Worm (Caenorhabditis elegans) whole organism, L1 larva: ENCODE data around the gene cmd-1.

Experiments
- C16A3.4 ChIP-seq: fragments of 150-350 bp; optimal IDR thresholded peaks from 2 replicates; lab custom pipeline; 2014; ENCODE audit warnings: missing biosample characterization, missing genetic modification characterization
- F16B12.6 ChIP-seq: fragments of 150-350 bp; optimal IDR thresholded peaks from 2 replicates; lab custom pipeline; 2014; ENCODE audit warnings: missing biosample characterization, missing genetic modification characterization
- aha-1 ChIP-seq: fragments of 150-350 bp; optimal IDR thresholded peaks from 2 replicates; lab custom pipeline; 2014; ENCODE audit warnings: missing biosample characterization, missing genetic modification characterization
- aly-2 ChIP-seq: fragments of 150-350 bp; optimal IDR thresholded peaks from 2 replicates; lab custom pipeline; 2014; ENCODE audit warnings: missing biosample characterization, missing genetic modification characterization
- ama-1 ChIP-seq: fragments of 150-350 bp; optimal IDR thresholded peaks from 2 replicates; lab custom pipeline; 2014
- blmp-1 ChIP-seq: fragments of 150-350 bp; optimal IDR thresholded peaks from 2 replicates; lab custom pipeline; 2014; ENCODE audit warnings: missing biosample characterization, missing genetic modification characterization
- ceh-8 ChIP-seq: fragments of 200-800 bp; sonication (Bioruptor generic); optimal IDR thresholded peaks from 2 replicates; lab custom pipeline; 2018; ENCODE audit warnings: mild to moderate bottlenecking, missing genetic modification characterization, moderate library complexity, missing compliant biosample characterization
- ceh-88 ChIP-seq: fragments of 200-800 bp; sonication (Bioruptor generic); IDR thresholded peaks from 2 replicates; pipeline ENCODE4 v1.3.6; 2022; ENCODE audit warnings: missing genetic modification characterization, missing compliant biosample characterization
- ceh-90 ChIP-seq: sonication (generic microtip); optimal IDR thresholded peaks from 2 replicates; lab custom pipeline; 2016; ENCODE audit warnings: missing genetic modification characterization, missing compliant biosample characterization
- efl-3 ChIP-seq: fragments of 200-800 bp; sonication (Bioruptor generic); optimal IDR thresholded peaks from 2 replicates; lab custom pipeline; 2018; ENCODE audit warnings: mild to moderate bottlenecking, missing genetic modification characterization, missing compliant biosample characterization
- egl-13 ChIP-seq: sonication (generic microtip); optimal IDR thresholded peaks from 2 replicates; lab custom pipeline; 2016; ENCODE audit warnings: missing genotype, missing genetic modification reagents, missing genetic modification characterization, missing compliant biosample characterization
- elt-2 ChIP-seq: sonication (generic microtip); optimal IDR thresholded peaks from 2 replicates; lab custom pipeline; 2016; ENCODE audit warnings: missing genetic modification characterization, mild to moderate bottlenecking, inconsistent platforms, missing compliant biosample characterization, missing genetic modification reagents
- elt-3 ChIP-seq, 6 experiments: fragments of 150-350 bp in 1 of 6; sonication (generic microtip); optimal IDR thresholded peaks; 2 replicates each; lab custom pipeline; 2017 to 2018; ENCODE audit warnings: missing biosample characterization in 6 of 6, missing genetic modification characterization in 6 of 6, inconsistent platforms in 1 of 6
- ets-5 ChIP-seq: fragments of 200-800 bp; sonication (Bioruptor generic); IDR thresholded peaks from 2 replicates; pipeline ENCODE4 v1.3.6; 2022; ENCODE audit warnings: missing genetic modification characterization, missing compliant biosample characterization
- fkh-10 ChIP-seq: sonication (generic microtip); optimal IDR thresholded peaks from 2 replicates; lab custom pipeline; 2017; ENCODE audit warnings: missing biosample characterization, missing genetic modification reagents, missing genetic modification characterization
- fkh-8 ChIP-seq: sonication (generic microtip); optimal IDR thresholded peaks from 2 replicates; lab custom pipeline; 2016; ENCODE audit warnings: mild to moderate bottlenecking, missing genetic modification characterization, missing compliant biosample characterization
- fos-1 ChIP-seq: fragments of 150-350 bp; optimal IDR thresholded peaks from 2 replicates; lab custom pipeline; 2014; ENCODE audit warnings: missing biosample characterization, missing genetic modification characterization
- grh-1 ChIP-seq: fragments of 200-800 bp; sonication (Bioruptor generic); IDR thresholded peaks from 2 replicates; pipeline ENCODE4 v1.3.6; 2022; ENCODE audit warnings: missing genetic modification reagents, missing genetic modification characterization, missing compliant biosample characterization
- hlh-17 ChIP-seq: fragments of 200-800 bp; sonication (Bioruptor generic); optimal IDR thresholded peaks from 2 replicates; lab custom pipeline; 2018; ENCODE audit warnings: missing genetic modification characterization, mild to moderate bottlenecking, missing compliant biosample characterization, moderate library complexity, borderline replicate concordance
- irx-1 ChIP-seq: sonication (generic microtip); optimal IDR thresholded peaks from 2 replicates; lab custom pipeline; 2016; ENCODE audit warnings: missing genetic modification characterization, missing compliant biosample characterization
- isw-1 ChIP-seq: fragments of 200-800 bp; sonication (Bioruptor generic); IDR thresholded peaks from 2 replicates; pipeline ENCODE4 v1.3.6; 2022; ENCODE audit warnings: missing genetic modification characterization, missing compliant biosample characterization
- jun-1 ChIP-seq: fragments of 150-350 bp; optimal IDR thresholded peaks from 2 replicates; lab custom pipeline; 2014; ENCODE audit warnings: missing biosample characterization, missing genetic modification reagents, missing genetic modification characterization
- lin-13 ChIP-seq: fragments of 150-350 bp; optimal IDR thresholded peaks from 2 replicates; lab custom pipeline; 2014; ENCODE audit warnings: missing biosample characterization, missing genetic modification reagents, missing genetic modification characterization
- lin-14 ChIP-seq: fragments of 200-800 bp; sonication (Bioruptor generic); optimal IDR thresholded peaks from 2 replicates; lab custom pipeline; 2018; ENCODE audit warnings: mild to moderate bottlenecking, missing genetic modification characterization, moderate library complexity, missing compliant biosample characterization
- lin-39 ChIP-seq: fragments of 150-350 bp; optimal IDR thresholded peaks from 2 replicates; lab custom pipeline; 2014; ENCODE audit warnings: missing biosample characterization, missing genetic modification reagents, missing genetic modification characterization
- lir-3 ChIP-seq: sonication (generic microtip); optimal IDR thresholded peaks from 2 replicates; lab custom pipeline; 2016; ENCODE audit warnings: mild to moderate bottlenecking, missing genetic modification characterization, moderate library complexity, missing compliant biosample characterization; ENCODE audit not compliant: poor library complexity
- lsy-2 ChIP-seq, 2 experiments: fragments of 150-350 bp; optimal IDR thresholded peaks; 2 replicates each; lab custom pipeline; 2014; ENCODE audit warnings: missing biosample characterization in 2 of 2, missing genetic modification characterization in 2 of 2
- mab-9 ChIP-seq: fragments of 200-800 bp; sonication (Bioruptor generic); IDR thresholded peaks from 2 replicates; pipeline ENCODE4 v1.3.6; 2022; ENCODE audit warnings: missing genetic modification reagents, missing genetic modification characterization, missing compliant biosample characterization
- mdl-1 ChIP-seq, 2 experiments: fragments of 150-350 bp; optimal IDR thresholded peaks; 2 replicates each; lab custom pipeline; 2014 to 2017; ENCODE audit warnings: missing biosample characterization in 2 of 2, missing genetic modification characterization in 2 of 2, inconsistent platforms in 1 of 2
- mep-1 ChIP-seq: fragments of 150-350 bp; optimal IDR thresholded peaks from 2 replicates; lab custom pipeline; 2014; ENCODE audit warnings: missing biosample characterization, missing genetic modification characterization
- nhr-11 ChIP-seq: fragments of 150-350 bp; optimal IDR thresholded peaks from 2 replicates; lab custom pipeline; 2014; ENCODE audit warnings: missing biosample characterization, missing genetic modification characterization
- nhr-12 ChIP-seq: sonication (generic microtip); optimal IDR thresholded peaks from 2 replicates; lab custom pipeline; 2017; ENCODE audit warnings: missing biosample characterization, missing genetic modification characterization
- nhr-20 ChIP-seq: sonication (generic microtip); optimal IDR thresholded peaks from 2 replicates; lab custom pipeline; 2016; ENCODE audit warnings: mild to moderate bottlenecking, missing genetic modification characterization, missing compliant biosample characterization
- nhr-237 ChIP-seq: fragments of 150-350 bp; optimal IDR thresholded peaks from 2 replicates; lab custom pipeline; 2014; ENCODE audit warnings: missing biosample characterization, missing genetic modification characterization
- nhr-28 ChIP-seq: fragments of 150-350 bp; optimal IDR thresholded peaks from 2 replicates; lab custom pipeline; 2014; ENCODE audit warnings: missing biosample characterization, missing genetic modification characterization
- nhr-76 ChIP-seq: sonication (generic microtip); optimal IDR thresholded peaks from 2 replicates; lab custom pipeline; 2017; ENCODE audit warnings: missing biosample characterization, missing genetic modification characterization
- nhr-77 ChIP-seq: fragments of 150-350 bp; optimal IDR thresholded peaks from 2 replicates; lab custom pipeline; 2014; ENCODE audit warnings: missing biosample characterization, missing genetic modification characterization
- nhr-84 ChIP-seq: sonication (generic microtip); optimal IDR thresholded peaks from 2 replicates; lab custom pipeline; 2017; ENCODE audit warnings: missing biosample characterization, missing genetic modification characterization
- nhr-85 ChIP-seq: sonication (generic microtip); peaks from one replicate; lab custom pipeline; 2016; ENCODE audit warnings: missing genetic modification characterization, inconsistent platforms, missing compliant biosample characterization
- pag-3 ChIP-seq: sonication (generic microtip); optimal IDR thresholded peaks from 2 replicates; lab custom pipeline; 2017; ENCODE audit warnings: missing genetic modification characterization, mild to moderate bottlenecking, missing compliant biosample characterization, antibody characterized with exemption, borderline replicate concordance; ENCODE audit not compliant: insufficient read depth
- pax-3 ChIP-seq: fragments of 200-800 bp; sonication (Bioruptor generic); optimal IDR thresholded peaks from 2 replicates; lab custom pipeline; 2018; ENCODE audit warnings: mild to moderate bottlenecking, missing genetic modification characterization, moderate library complexity, missing compliant biosample characterization
- pqm-1 ChIP-seq: sonication (generic microtip); optimal IDR thresholded peaks from 3 replicates; lab custom pipeline; 2017; ENCODE audit warnings: missing biosample characterization, missing genetic modification characterization
- rnt-1 ChIP-seq: sonication (generic microtip); optimal IDR thresholded peaks from 2 replicates; lab custom pipeline; 2016; ENCODE audit warnings: mild to moderate bottlenecking, missing genetic modification characterization, moderate library complexity, missing compliant biosample characterization
- skn-1 ChIP-seq: fragments of 150-350 bp; optimal IDR thresholded peaks from 2 replicates; lab custom pipeline; 2014; ENCODE audit warnings: missing biosample characterization, missing genetic modification characterization
- snpc-4 ChIP-seq: fragments of 150-350 bp; optimal IDR thresholded peaks from 2 replicates; lab custom pipeline; 2014; ENCODE audit warnings: missing biosample characterization, missing genetic modification characterization
- snu-23 ChIP-seq: sonication (generic microtip); optimal IDR thresholded peaks from 2 replicates; lab custom pipeline; 2016; ENCODE audit warnings: missing genetic modification characterization, missing compliant biosample characterization
- sptf-1 ChIP-seq: fragments of 150-350 bp; optimal IDR thresholded peaks from 2 replicates; lab custom pipeline; 2014; ENCODE audit warnings: missing biosample characterization, missing genetic modification characterization
- swsn-7 ChIP-seq: sonication (generic microtip); optimal IDR thresholded peaks from 2 replicates; lab custom pipeline; 2016; ENCODE audit warnings: missing genetic modification characterization, missing compliant biosample characterization
- tlp-1 ChIP-seq: fragments of 150-350 bp; optimal IDR thresholded peaks from 2 replicates; lab custom pipeline; 2014; ENCODE audit warnings: missing biosample characterization, missing genetic modification characterization
- unc-30 ChIP-seq: sonication (generic microtip); optimal IDR thresholded peaks from 2 replicates; lab custom pipeline; 2017; ENCODE audit warnings: missing biosample characterization, missing genetic modification characterization
- unc-62 ChIP-seq: fragments of 150-350 bp; optimal IDR thresholded peaks from 2 replicates; lab custom pipeline; 2014; ENCODE audit warnings: missing biosample characterization, missing genetic modification reagents, missing genetic modification characterization
- unc-86 ChIP-seq: sonication (generic microtip); optimal IDR thresholded peaks from 2 replicates; lab custom pipeline; 2016; ENCODE audit warnings: missing genetic modification characterization, missing compliant biosample characterization
- ztf-11 ChIP-seq, 2 experiments: sonication (generic microtip); optimal IDR thresholded peaks; 2 replicates each; lab custom pipeline; 2016 to 2017; ENCODE audit warnings: missing genetic modification characterization in 2 of 2, missing biosample characterization in 1 of 2, missing compliant biosample characterization in 1 of 2
- ztf-4 ChIP-seq: fragments of 150-350 bp; optimal IDR thresholded peaks from 2 replicates; lab custom pipeline; 2014; ENCODE audit warnings: missing biosample characterization, missing genetic modification characterization

Gene cmd-1

ce11 chrV:1151324-1151742 lies 4.7 kb upstream of the cmd-1 start (continued):
- TF ChIP-seq ztf-4 (peak; percentile 97), snpc-4 (tag; lab: Kevin White, UChicago) (peak; percentile 88), snu-23 (GFP tag; lab: Kevin White, UChicago) (peak; percentile 99), egl-13 (peak; percentile 100), pqm-1 (peak; percentile 53), nhr-20 (tag; lab: Kevin White, UChicago) (peak; percentile 99), nhr-237 (tag; lab: Kevin White, UChicago) (peak; percentile 95), nhr-84 (tag; lab: Kevin White, UChicago) (no peak), nhr-85 (tag; lab: Kevin White, UChicago) (peak; percentile 97), F16B12.6 (tag; lab: Kevin White, UChicago) (peak; percentile 56), hlh-17 (GFP tag; lab: Kevin White, UChicago) (peak; percentile 77), elt-3 (tag; optimal IDR thresholded peaks at IDR 0.05; lab: Kevin White, UChicago) (peak in 4 of 6 experiments; percentile 27 to 94 (median 79)), unc-30 (tag; lab: Kevin White, UChicago) (peak; percentile 77), nhr-77 (tag; lab: Kevin White, UChicago) (peak; percentile 97), ceh-90 (tag; lab: Kevin White, UChicago) (no peak), grh-1 (GFP tag; lab: Robert Waterston, UW) (peak; percentile 92), irx-1 (tag; lab: Kevin White, UChicago) (peak; percentile 97), elt-2 (tag; lab: Kevin White, UChicago) (peak; percentile 98), mdl-1 (tag; optimal IDR thresholded peaks at IDR 0.05; lab: Kevin White, UChicago) (peak; percentile 10 to 94), sptf-1 (tag; lab: Kevin White, UChicago) (no peak), blmp-1 (peak; percentile 82), ama-1 (no peak), efl-3 (peak; percentile 82), mab-9 (GFP tag; lab: Robert Waterston, UW) (peak; percentile 96), mep-1 (tag; lab: Kevin White, UChicago) (peak; percentile 97), pax-3 (tag; lab: Kevin White, UChicago) (peak; percentile 99), lir-3 (peak; percentile 88), nhr-11 (peak; percentile 97), ceh-88 (GFP tag; lab: Robert Waterston, UW) (peak; percentile 94), lin-39 (tag; lab: Kevin White, UChicago) (peak; percentile 88), rnt-1 (peak; percentile 95), C16A3.4 (peak; percentile 90), lin-14 (GFP tag; lab: Kevin White, UChicago) (peak; percentile 100), aly-2 (tag; lab: Kevin White, UChicago) (peak; percentile 80), ztf-11 (tag; optimal IDR thresholded peaks at IDR 0.05; lab: Kevin White, UChicago) (peak in 1 of 2 experiments; percentile 99), unc-86 (peak; percentile 100), aha-1 (peak; percentile 88), nhr-12 (tag; lab: Kevin White, UChicago) (peak; percentile 55), fos-1 (tag; lab: Kevin White, UChicago) (peak; percentile 93), jun-1 (tag; lab: Kevin White, UChicago) (peak; percentile 98), fkh-10 (peak; percentile 99), fkh-8 (tag; lab: Kevin White, UChicago) (peak; percentile 100), nhr-28 (tag; lab: Kevin White, UChicago) (no peak), pag-3 (peak; percentile 11), ceh-8 (peak; percentile 98), unc-62 (GFP tag; lab: Kevin White, UChicago) (peak; percentile 70), nhr-76 (tag; lab: Kevin White, UChicago) (peak; percentile 59), isw-1 (GFP tag; lab: Robert Waterston, UW) (peak; percentile 97), lin-13 (GFP tag; lab: Kevin White, UChicago) (peak; percentile 98), lsy-2 (tag; optimal IDR thresholded peaks at IDR 0.05; lab: Kevin White, UChicago) (peak; percentile 93), swsn-7 (tag; lab: Kevin White, UChicago) (peak; percentile 100), skn-1 (tag; lab: Kevin White, UChicago) (peak; percentile 88), ets-5 (GFP tag; lab: Robert Waterston, UW) (peak; percentile 97; the same call in 1 of the 2 replicates), tlp-1 (tag; lab: Kevin White, UChicago) (no peak)
